Fruit fly (Drosophila melanogaster): ENCODE measurements around the gene Kots.

The Kots gene

dm6 chr3R:13952303-13952702, 11.7 kb downstream of the Kots start (continued):
- TF ChIP-seq bsh (GFP tag; optimal IDR thresholded peaks at IDR 0.05): peak in 1 of 2 experiments; percentile 55
- TF ChIP-seq ranshi (GFP tag; IDR thresholded peaks at IDR 0.05): no peak
- TF ChIP-seq Xrp1 (GFP tag; IDR thresholded peaks at IDR 0.05): peak; percentile 47; the same call in 1 of the 2 replicates
- TF ChIP-seq CG7357 (GFP tag; IDR thresholded peaks at IDR 0.05): 0 out of 3 replicates have a peak, but pooled peaks have one; percentile 17
- no peak for TF ChIP-seq lab (GFP tag; optimal IDR thresholded peaks at IDR 0.05)
- peak in 1 of 2 experiments; percentile 26 for TF ChIP-seq chif (GFP tag; optimal IDR thresholded peaks at IDR 0.05)
- peak; percentile 22 for TF ChIP-seq ATbp (GFP tag; optimal IDR thresholded peaks at IDR 0.05)
- TF ChIP-seq CG1603 (tag; optimal IDR thresholded peaks at IDR 0.05): peak; percentile 60
- TF ChIP-seq CG1602 (GFP tag; optimal IDR thresholded peaks at IDR 0.05): no peak
- peak; percentile 44; the same call in 1 of the 2 replicates for TF ChIP-seq chm (GFP tag; IDR thresholded peaks at IDR 0.05)
- TF ChIP-seq Awh (GFP tag; IDR thresholded peaks at IDR 0.05): no peak
- TF ChIP-seq Blimp-1 (GFP tag; optimal IDR thresholded peaks at IDR 0.05): peak; percentile 49
- TF ChIP-seq CG13624 (GFP tag; optimal IDR thresholded peaks at IDR 0.05): no peak
- no peak for TF ChIP-seq CG10321 (GFP tag; IDR thresholded peaks at IDR 0.05)
- TF ChIP-seq vvl (GFP tag; IDR thresholded peaks at IDR 0.05): 0 out of 2 replicates have a peak, but pooled peaks have one; percentile 54
- TF ChIP-seq oc (tag; optimal IDR thresholded peaks at IDR 0.05): peak; percentile 18
- TF ChIP-seq Ptx1 (GFP tag; IDR thresholded peaks at IDR 0.05): 0 out of 2 replicates have a peak, but pooled peaks have one; percentile 17
- peak; percentile 64 for TF ChIP-seq CG10274 (GFP tag; optimal IDR thresholded peaks at IDR 0.05)
- no peak for TF ChIP-seq trh (GFP tag; optimal IDR thresholded peaks at IDR 0.05)
- peak; percentile 27 for TF ChIP-seq CG4820 (GFP tag; optimal IDR thresholded peaks at IDR 0.05)
- peak; percentile 48 for TF ChIP-seq CG6689 (GFP tag; IDR thresholded peaks at IDR 0.05)
- no peak for TF ChIP-seq CG4360 (GFP tag; IDR thresholded peaks at IDR 0.05)
- TF ChIP-seq Mes4 (GFP tag; optimal IDR thresholded peaks at IDR 0.05): no peak
- TF ChIP-seq Deaf1 (tag; optimal IDR thresholded peaks at IDR 0.05): no peak
- TF ChIP-seq CG12391 (tag; optimal IDR thresholded peaks at IDR 0.05): peak; percentile 16
- TF ChIP-seq CG16863 (GFP tag; optimal IDR thresholded peaks at IDR 0.05): peak; percentile 9
- TF ChIP-seq toy (GFP tag; IDR thresholded peaks at IDR 0.05): no peak
- TF ChIP-seq CG11504 (tag; optimal IDR thresholded peaks at IDR 0.05): peak; percentile 54
- no peak for TF ChIP-seq Sin3A (optimal IDR thresholded peaks at IDR 0.05)
- peak; percentile 38 for TF ChIP-seq kni (GFP tag; optimal IDR thresholded peaks at IDR 0.05)
- 0 out of 3 replicates have a peak, but pooled peaks have one; percentile 25 for TF ChIP-seq zfh1 (GFP tag; IDR thresholded peaks at IDR 0.05)
- peak; percentile 23 for TF ChIP-seq CG17359 (tag; optimal IDR thresholded peaks at IDR 0.05)
- no peak for TF ChIP-seq fu2 (GFP tag; optimal IDR thresholded peaks at IDR 0.05)
- TF ChIP-seq corto (GFP tag; optimal IDR thresholded peaks at IDR 0.05): no peak
- TF ChIP-seq pnt (GFP tag; optimal IDR thresholded peaks at IDR 0.05): peak; percentile 21
- TF ChIP-seq CG13424 (tag; optimal IDR thresholded peaks at IDR 0.05): peak; percentile 27
- TF ChIP-seq CG10267 (tag; optimal IDR thresholded peaks at IDR 0.05): peak; percentile 11

dm6 chr3R:13951038-13951437, 12.9 kb downstream of the Kots start, which contains the start of gene CG9926:
CG9926 (minus strand) TSS chr3R:13951138.
- TF ChIP-seq stwl (tag; optimal IDR thresholded peaks at IDR 0.05) (peak; percentile 55), jigr1 (GFP tag; IDR thresholded peaks at IDR 0.05) (no peak)

- TF ChIP-seq Nf-YC (tag; optimal IDR thresholded peaks at IDR 0.05): peak; percentile 71
- peak; percentile 76 for TF ChIP-seq Nf-YB (GFP tag; optimal IDR thresholded peaks at IDR 0.05)
- TF ChIP-seq chm (GFP tag; IDR thresholded peaks at IDR 0.05): peak; percentile 25; the same call in 1 of the 2 replicates
- no peak for TF ChIP-seq ewg (GFP tag; optimal IDR thresholded peaks at IDR 0.05)
- no peak for TF ChIP-seq CG2678 (tag; optimal IDR thresholded peaks at IDR 0.05)
These were observed 14.4 kb downstream of the Kots start for dm6 chr3R:13949571-13949970.
